Worm (Caenorhabditis elegans) whole organism, young adult: Measurements from ENCODE around the gene C29E4.11.

Experiments
- B0035.1 ChIP-seq: sonication (generic microtip); optimal IDR thresholded peaks from 2 replicates; lab custom pipeline; 2016; ENCODE audit warnings: missing genetic modification characterization, mild to moderate bottlenecking, missing compliant biosample characterization, missing genotype, missing genetic modification reagents
- B0336.3 ChIP-seq: fragments of 200-800 bp; sonication (Bioruptor generic); IDR thresholded peaks from 2 replicates; pipeline ENCODE4 v1.3.6; 2022; ENCODE audit warnings: missing genetic modification characterization, missing compliant biosample characterization
- C17E4.6 ChIP-seq: fragments of 200-800 bp; sonication (Bioruptor generic); IDR thresholded peaks from 2 replicates; pipeline ENCODE4 v1.3.6; 2022; ENCODE audit warnings: missing genetic modification reagents, missing genetic modification characterization, missing compliant biosample characterization
- F22D6.2 ChIP-seq: sonication (generic microtip); optimal IDR thresholded peaks from 2 replicates; lab custom pipeline; 2016; ENCODE audit warnings: mild to moderate bottlenecking, missing genetic modification characterization, missing compliant biosample characterization
- F33H1.4 ChIP-seq: fragments of 200-800 bp; sonication (Bioruptor generic); IDR thresholded peaks from 2 replicates; pipeline ENCODE4 v1.3.6; 2022; ENCODE audit warnings: missing genetic modification reagents, missing genetic modification characterization, missing compliant biosample characterization
- F49E8.2 ChIP-seq: sonication (generic microtip); optimal IDR thresholded peaks from 3 replicates; lab custom pipeline; 2017; ENCODE audit warnings: missing genetic modification characterization, mild to moderate bottlenecking, missing compliant biosample characterization, antibody characterized with exemption, moderate library complexity; ENCODE audit not compliant: insufficient read depth
- F52B5.7 ChIP-seq: sonication (generic microtip); optimal IDR thresholded peaks from 2 replicates; lab custom pipeline; 2016; ENCODE audit warnings: mild to moderate bottlenecking, missing genetic modification characterization, missing compliant biosample characterization
- T07F8.4 ChIP-seq: sonication (generic microtip); optimal IDR thresholded peaks from 2 replicates; lab custom pipeline; 2016; ENCODE audit warnings: mild to moderate bottlenecking, missing genetic modification characterization, moderate library complexity, missing compliant biosample characterization
- Y53G8AR.9 ChIP-seq: fragments of 200-800 bp; sonication (Bioruptor generic); conservative IDR thresholded peaks from 2 replicates; pipeline ENCODE4 v1.3.6; 2022; ENCODE audit warnings: missing genetic modification reagents, missing genetic modification characterization, missing compliant biosample characterization
- Y95B8A.8 ChIP-seq: fragments of 200-800 bp; sonication (Bioruptor generic); IDR thresholded peaks from 2 replicates; pipeline ENCODE4 v1.3.6; 2022; ENCODE audit warnings: missing genetic modification reagents, missing genetic modification characterization, missing compliant biosample characterization
- ccch-3 ChIP-seq: fragments of 200-800 bp; sonication (Bioruptor generic); optimal IDR thresholded peaks from 2 replicates; lab custom pipeline; 2018; ENCODE audit warnings: mild to moderate bottlenecking, missing genetic modification characterization, missing compliant biosample characterization
- cebp-1 ChIP-seq, 2 experiments: fragments of 200-800 bp in 1 of 2; sonication (Bioruptor generic) in 1 of 2; sonication (generic microtip) in 1 of 2; IDR thresholded peaks in 1 of 2; optimal IDR thresholded peaks in 1 of 2; 2 replicates each; pipeline versions ENCODE4 v1.3.6 to Lab custom; 2017 to 2022; ENCODE audit warnings: missing compliant biosample characterization in 2 of 2, missing genetic modification characterization in 2 of 2, mild to moderate bottlenecking in 1 of 2, missing genetic modification reagents in 1 of 2, moderate library complexity in 1 of 2
- ceh-40 ChIP-seq: fragments of 200-800 bp; sonication (Bioruptor generic); IDR thresholded peaks from 2 replicates; pipeline ENCODE4 v1.3.6; 2022; ENCODE audit warnings: missing genetic modification characterization, missing compliant biosample characterization
- ceh-91 ChIP-seq: fragments of 200-800 bp; sonication (Bioruptor generic); IDR thresholded peaks from 2 replicates; pipeline ENCODE4 v1.3.6; 2022; ENCODE audit warnings: missing genetic modification reagents, missing genetic modification characterization, missing compliant biosample characterization
- chd-7 ChIP-seq: sonication (generic microtip); optimal IDR thresholded peaks from 2 replicates; lab custom pipeline; 2016; ENCODE audit warnings: mild to moderate bottlenecking, missing genetic modification characterization, moderate library complexity, missing compliant biosample characterization
- die-1 ChIP-seq: sonication (generic microtip); optimal IDR thresholded peaks from 2 replicates; lab custom pipeline; 2016; ENCODE audit warnings: missing genotype, mild to moderate bottlenecking, missing genetic modification characterization, missing compliant biosample characterization
- dox-1 ChIP-seq: fragments of 200-800 bp; sonication (Bioruptor generic); IDR thresholded peaks from 2 replicates; pipeline ENCODE4 v1.3.6; 2022; ENCODE audit warnings: missing genetic modification reagents, missing genetic modification characterization, missing compliant biosample characterization
- dpl-1 ChIP-seq: fragments of 150-350 bp; optimal IDR thresholded peaks from 2 replicates; lab custom pipeline; 2014; ENCODE audit warnings: missing biosample characterization, missing genetic modification reagents, missing genetic modification characterization
- efl-1 ChIP-seq: fragments of 150-350 bp; optimal IDR thresholded peaks from 2 replicates; lab custom pipeline; 2014; ENCODE audit warnings: missing biosample characterization, missing genetic modification reagents, missing genetic modification characterization
- fkh-3 ChIP-seq: sonication (generic microtip); optimal IDR thresholded peaks from 2 replicates; lab custom pipeline; 2016; ENCODE audit warnings: mild to moderate bottlenecking, missing genetic modification characterization, missing compliant biosample characterization
- hlh-12 ChIP-seq: sonication (generic microtip); optimal IDR thresholded peaks from 2 replicates; lab custom pipeline; 2016; ENCODE audit warnings: missing genetic modification characterization, missing compliant biosample characterization
- hmg-1.2 ChIP-seq: fragments of 200-800 bp; sonication (Bioruptor generic); IDR thresholded peaks from 2 replicates; pipeline ENCODE4 v1.3.6; 2022; ENCODE audit warnings: missing genetic modification reagents, missing genetic modification characterization, missing compliant biosample characterization
- hrde-1 ChIP-seq: sonication (generic microtip); optimal IDR thresholded peaks from 2 replicates; lab custom pipeline; 2016; ENCODE audit warnings: missing genetic modification characterization, mild to moderate bottlenecking, missing compliant biosample characterization, moderate library complexity, missing genotype, missing genetic modification reagents, borderline replicate concordance
- lag-1 ChIP-seq: fragments of 200-800 bp; sonication (Bioruptor generic); IDR thresholded peaks from 2 replicates; pipeline ENCODE4 v1.3.6; 2022; ENCODE audit warnings: missing genetic modification reagents, missing genetic modification characterization, missing compliant biosample characterization
- lin-35 ChIP-seq, 3 experiments: fragments of 150-350 bp in 2 of 3; sonication (generic microtip) in 1 of 3; optimal IDR thresholded peaks; 2 replicates each; lab custom pipeline; 2014 to 2018; ENCODE audit warnings: missing biosample characterization in 3 of 3, missing genetic modification characterization in 3 of 3, missing genetic modification reagents in 3 of 3
- lin-40 ChIP-seq: sonication (generic microtip); optimal IDR thresholded peaks from 2 replicates; lab custom pipeline; 2016; ENCODE audit warnings: missing genetic modification characterization, mild to moderate bottlenecking, missing compliant biosample characterization, missing genotype, missing genetic modification reagents
- lsl-1 ChIP-seq: fragments of 200-800 bp; sonication (Bioruptor generic); optimal IDR thresholded peaks from 2 replicates; lab custom pipeline; 2018; ENCODE audit warnings: mild to moderate bottlenecking, missing genetic modification characterization, moderate library complexity, missing compliant biosample characterization
- madf-6 ChIP-seq: fragments of 200-800 bp; sonication (Bioruptor generic); IDR thresholded peaks from 2 replicates; pipeline ENCODE4 v1.3.6; 2022; ENCODE audit warnings: missing genetic modification reagents, missing genetic modification characterization, missing compliant biosample characterization
- madf-8 ChIP-seq: fragments of 200-800 bp; sonication (Bioruptor generic); conservative IDR thresholded peaks from 2 replicates; pipeline ENCODE4 v1.3.6; 2022; ENCODE audit warnings: missing genetic modification reagents, missing genetic modification characterization, missing compliant biosample characterization
- mes-4 ChIP-seq: sonication (generic microtip); optimal IDR thresholded peaks from 2 replicates; lab custom pipeline; 2016; ENCODE audit warnings: missing genotype, missing genetic modification characterization, missing compliant biosample characterization
- mxl-1 ChIP-seq: sonication (generic microtip); optimal IDR thresholded peaks from 2 replicates; lab custom pipeline; 2016; ENCODE audit warnings: missing genetic modification characterization, missing compliant biosample characterization
- nhr-80 ChIP-seq: sonication (generic microtip); optimal IDR thresholded peaks from 2 replicates; lab custom pipeline; 2016; ENCODE audit warnings: missing genetic modification characterization, missing compliant biosample characterization
- pbrm-1 ChIP-seq: fragments of 200-800 bp; sonication (Bioruptor generic); IDR thresholded peaks from 2 replicates; pipeline ENCODE4 v1.3.6; 2022; ENCODE audit warnings: missing genetic modification reagents, missing genetic modification characterization, missing compliant biosample characterization
- rec-8 ChIP-seq, 2 experiments: sonication (generic microtip); optimal IDR thresholded peaks; 2 replicates each; lab custom pipeline; 2016; ENCODE audit warnings: mild to moderate bottlenecking in 2 of 2, missing genetic modification characterization in 2 of 2, missing genetic modification reagents in 2 of 2, missing genotype in 2 of 2, missing biosample characterization in 1 of 2, missing compliant biosample characterization in 1 of 2, moderate library complexity in 1 of 2
- repo-1 ChIP-seq: sonication (generic microtip); optimal IDR thresholded peaks from 2 replicates; lab custom pipeline; 2017; ENCODE audit warnings: mild to moderate bottlenecking, missing genetic modification characterization, missing compliant biosample characterization
- sdz-38 ChIP-seq: sonication (generic microtip); optimal IDR thresholded peaks from 2 replicates; lab custom pipeline; 2016; ENCODE audit warnings: missing genotype, missing genetic modification characterization, missing compliant biosample characterization
- sea-2 ChIP-seq: fragments of 200-800 bp; sonication (Bioruptor generic); IDR thresholded peaks from 2 replicates; pipeline ENCODE4 v1.3.6; 2022; ENCODE audit warnings: missing genetic modification characterization, missing compliant biosample characterization
- snpc-1.1 ChIP-seq: sonication (generic microtip); optimal IDR thresholded peaks from 2 replicates; lab custom pipeline; 2017; ENCODE audit warnings: missing genetic modification characterization, mild to moderate bottlenecking, missing compliant biosample characterization, antibody characterized with exemption, moderate library complexity, missing genotype, missing genetic modification reagents; ENCODE audit not compliant: insufficient read depth
- snpc-3.4 ChIP-seq: sonication (generic microtip); optimal IDR thresholded peaks from 2 replicates; lab custom pipeline; 2017; ENCODE audit warnings: missing genetic modification characterization, mild to moderate bottlenecking, missing compliant biosample characterization, antibody characterized with exemption, moderate library complexity, missing genotype, missing genetic modification reagents
- tbx-9 ChIP-seq: sonication (generic microtip); optimal IDR thresholded peaks from 2 replicates; lab custom pipeline; 2016; ENCODE audit warnings: borderline replicate concordance, missing genetic modification characterization, inconsistent platforms, missing compliant biosample characterization
- tlf-1 ChIP-seq: fragments of 200-800 bp; sonication (Bioruptor generic); optimal IDR thresholded peaks from 2 replicates; lab custom pipeline; 2018; ENCODE audit warnings: mild to moderate bottlenecking, missing genetic modification characterization, missing compliant biosample characterization
- xnd-1 ChIP-seq: sonication (generic microtip); optimal IDR thresholded peaks from 2 replicates; lab custom pipeline; 2016; ENCODE audit warnings: missing genotype, missing genetic modification reagents, missing genetic modification characterization, missing compliant biosample characterization
- zfh-2 ChIP-seq: fragments of 200-800 bp; sonication (Bioruptor generic); conservative IDR thresholded peaks from 2 replicates; pipeline ENCODE4 v1.3.6; 2022; ENCODE audit warnings: missing genetic modification reagents, missing genetic modification characterization, missing compliant biosample characterization
- ztf-18 ChIP-seq: sonication (generic microtip); optimal IDR thresholded peaks from 2 replicates; lab custom pipeline; 2016; ENCODE audit warnings: missing genotype, mild to moderate bottlenecking, missing genetic modification characterization, missing compliant biosample characterization
- ztf-26 ChIP-seq: sonication (generic microtip); optimal IDR thresholded peaks from 2 replicates; lab custom pipeline; 2017; ENCODE audit warnings: missing genetic modification characterization, missing compliant biosample characterization

The C29E4.11 gene

ce11 chrIII:7978289-7978688, 20.4 kb upstream of the C29E4.11 start (continued):
- TF ChIP-seq sea-2 (GFP tag; lab: Robert Waterston, UW) = no peak
- TF ChIP-seq die-1 = peak; percentile 17
- no peak for TF ChIP-seq cebp-1 (GFP tag; IDR thresholded peaks at IDR 0.05; lab: Robert Waterston, UW)
- peak; percentile 9 for TF ChIP-seq cebp-1 (tag; optimal IDR thresholded peaks at IDR 0.05; lab: Kevin White, UChicago)
- TF ChIP-seq lin-40 (tag; lab: Kevin White, UChicago) = no peak
- no peak for TF ChIP-seq sdz-38 (tag; lab: Kevin White, UChicago)
- TF ChIP-seq nhr-80 (tag; lab: Kevin White, UChicago) = peak; percentile 10
- peak; percentile 13 for TF ChIP-seq ztf-26 (tag; lab: Kevin White, UChicago)
- TF ChIP-seq fkh-3 (tag; lab: Kevin White, UChicago) = no peak
- TF ChIP-seq pbrm-1 (GFP tag; lab: Robert Waterston, UW) = no peak
- no peak for TF ChIP-seq F22D6.2 (tag; lab: Kevin White, UChicago)
- TF ChIP-seq T07F8.4 (tag; lab: Kevin White, UChicago) = no peak
- TF ChIP-seq hlh-12 (tag; lab: Kevin White, UChicago) = no peak
- TF ChIP-seq zfh-2 (GFP tag; lab: Robert Waterston, UW) = no peak
- TF ChIP-seq snpc-1.1 (tag; lab: Kevin White, UChicago) = no peak
- TF ChIP-seq mxl-1 (tag; lab: Kevin White, UChicago) = no peak
- no peak for TF ChIP-seq ceh-91 (GFP tag; lab: Robert Waterston, UW)
- no peak for TF ChIP-seq ccch-3
- no peak for TF ChIP-seq mes-4 (tag; lab: Kevin White, UChicago)
- no peak for TF ChIP-seq chd-7 (tag; lab: Kevin White, UChicago)
- no peak for TF ChIP-seq Y53G8AR.9
- TF ChIP-seq ztf-18 (tag; lab: Kevin White, UChicago) = peak; percentile 35

- TF ChIP-seq ceh-40 (GFP tag; lab: Robert Waterston, UW) = no peak
- peak; percentile 77 for TF ChIP-seq madf-8 (GFP tag; lab: Robert Waterston, UW)
- peak; percentile 45; the same call in 1 of the 2 replicates for TF ChIP-seq F33H1.4 (GFP tag; lab: Robert Waterston, UW)
- peak in 1 of 3 experiments; percentile 10 for TF ChIP-seq lin-35 (GFP tag; optimal IDR thresholded peaks at IDR 0.05; lab: Kevin White, UChicago)
- peak; percentile 2 for TF ChIP-seq dpl-1 (GFP tag; lab: Kevin White, UChicago)
- peak; percentile 29 for TF ChIP-seq xnd-1
- peak; percentile 81 for TF ChIP-seq madf-6 (GFP tag; lab: Robert Waterston, UW)
- TF ChIP-seq Y95B8A.8 (GFP tag; lab: Robert Waterston, UW) = no peak
- no peak for TF ChIP-seq snpc-3.4
- no peak for TF ChIP-seq sea-2 (GFP tag; lab: Robert Waterston, UW)
- TF ChIP-seq tbx-9 (tag; lab: Kevin White, UChicago) = no peak
- no peak for TF ChIP-seq dox-1 (GFP tag; lab: Robert Waterston, UW)
- peak; percentile 70 for TF ChIP-seq lsl-1
Measured at ce11 chrIII:7977777-7978176, 19.9 kb upstream of the C29E4.11 start, which contains the start of gene C06G4.4. Gene C06G4.4 (minus strand): TSS chrIII:7977812.

- TF ChIP-seq B0035.1 (tag; lab: Kevin White, UChicago) = peak; percentile 27
- TF ChIP-seq rec-8 (tag; optimal IDR thresholded peaks at IDR 0.05; lab: Kevin White, UChicago) = no peak
- 0 out of 2 replicates have a peak, but pooled peaks have one; percentile 32 for TF ChIP-seq C17E4.6 (GFP tag; lab: Robert Waterston, UW)
- peak; percentile 6 for TF ChIP-seq die-1
- TF ChIP-seq hrde-1 (tag; lab: Kevin White, UChicago) = peak; percentile 90
- no peak for TF ChIP-seq lag-1 (GFP tag; lab: Robert Waterston, UW)
- peak; percentile 12; the same call in 1 of the 2 replicates for TF ChIP-seq hmg-1.2 (GFP tag; lab: Robert Waterston, UW)
- no peak for TF ChIP-seq efl-1 (GFP tag; lab: Kevin White, UChicago)
- no peak for TF ChIP-seq B0336.3 (GFP tag; lab: Robert Waterston, UW)
- no peak for TF ChIP-seq hlh-12 (tag; lab: Kevin White, UChicago)
- peak; percentile 79 for TF ChIP-seq F52B5.7 (tag; lab: Kevin White, UChicago)
- TF ChIP-seq F49E8.2 = no peak
- TF ChIP-seq repo-1 (tag; lab: Kevin White, UChicago) = peak; percentile 87
- TF ChIP-seq snpc-3.4 = peak; percentile 10
- TF ChIP-seq tlf-1 (GFP tag; lab: Kevin White, UChicago) = peak; percentile 27
- no peak for TF ChIP-seq T07F8.4 (tag; lab: Kevin White, UChicago)
Measured at ce11 chrIII:7977224-7977623, 19.3 kb upstream of the C29E4.11 start.
